Worm (Caenorhabditis elegans): ENCODE data around the gene C44F1.1.

C44F1.1 gene

ce11 chrIII:3801379-3801894, 36.1 kb upstream of the C44F1.1 start (continued):
- TF ChIP-seq hpl-2 (GFP tag; optimal IDR thresholded peaks at IDR 0.05) (peak; percentile 87), efl-1 (optimal IDR thresholded peaks at IDR 0.05) (peak; percentile 89 to 93), efl-1 (GFP tag; optimal IDR thresholded peaks at IDR 0.05 in 1 of 2) (peak; percentile 71 to 96), zip-4 (GFP tag; optimal IDR thresholded peaks at IDR 0.05) (peak; percentile 73), elt-2 (tag; optimal IDR thresholded peaks at IDR 0.05) (peak; percentile 62), vab-15 (tag; optimal IDR thresholded peaks at IDR 0.05) (no peak), sox-4 (tag; optimal IDR thresholded peaks at IDR 0.05) (peak; percentile 79), nhr-76 (tag; optimal IDR thresholded peaks at IDR 0.05) (no peak), lsy-2 (tag; optimal IDR thresholded peaks at IDR 0.05) (peak; percentile 94 to 96), dpl-1 (GFP tag; optimal IDR thresholded peaks at IDR 0.05) (peak; percentile 71 to 75 (median 74)), isw-1 (GFP tag; IDR thresholded peaks at IDR 0.05) (peak; percentile 90), snpc-4 (tag; optimal IDR thresholded peaks at IDR 0.05) (peak; percentile 78), unc-30 (tag; optimal IDR thresholded peaks at IDR 0.05) (no peak), ceh-8 (GFP tag; optimal IDR thresholded peaks at IDR 0.05) (peak; percentile 89), pax-3 (tag; optimal IDR thresholded peaks at IDR 0.05) (peak; percentile 93), ets-5 (GFP tag; IDR thresholded peaks at IDR 0.05) (no peak), ama-1 (optimal IDR thresholded peaks at IDR 0.05) (peak; percentile 58), unc-86 (tag; optimal IDR thresholded peaks at IDR 0.05) (peak; percentile 97), tbx-2 (tag; optimal IDR thresholded peaks at IDR 0.05) (peak; percentile 99), lir-3 (tag; optimal IDR thresholded peaks at IDR 0.05; ENCODE audit: poor library complexity) (peak; percentile 90), mdl-1 (tag; optimal IDR thresholded peaks at IDR 0.05) (peak; percentile 96 to 100), unc-130 (tag; optimal IDR thresholded peaks at IDR 0.05) (peak; percentile 91), nhr-84 (tag; optimal IDR thresholded peaks at IDR 0.05) (no peak), jun-1 (tag; optimal IDR thresholded peaks at IDR 0.05) (peak; percentile 94), blmp-1 (tag; optimal IDR thresholded peaks at IDR 0.05) (peak; percentile 89), nhr-12 (tag; optimal IDR thresholded peaks at IDR 0.05) (peak; percentile 45), ces-1 (GFP tag; optimal IDR thresholded peaks at IDR 0.05) (no peak), rnt-1 (tag; optimal IDR thresholded peaks at IDR 0.05) (peak; percentile 92), efl-3 (GFP tag; optimal IDR thresholded peaks at IDR 0.05) (no peak), fos-1 (tag; optimal IDR thresholded peaks at IDR 0.05) (peak; percentile 96), swsn-7 (tag; optimal IDR thresholded peaks at IDR 0.05) (peak; percentile 97), mep-1 (tag; optimal IDR thresholded peaks at IDR 0.05) (peak; percentile 95), egl-13 (tag; optimal IDR thresholded peaks at IDR 0.05) (peak; percentile 83), ztf-4 (tag; optimal IDR thresholded peaks at IDR 0.05) (peak; percentile 97), mab-9 (GFP tag; IDR thresholded peaks at IDR 0.05) (peak; percentile 82), aly-2 (tag; optimal IDR thresholded peaks at IDR 0.05) (peak; percentile 74), F16B12.6 (tag; optimal IDR thresholded peaks at IDR 0.05) (peak; percentile 51), grh-1 (GFP tag; IDR thresholded peaks at IDR 0.05) (peak; percentile 90), irx-1 (tag; optimal IDR thresholded peaks at IDR 0.05) (peak; percentile 90), unc-98 (GFP tag; IDR thresholded peaks at IDR 0.05) (no peak), Y116A8C.19 (tag; optimal IDR thresholded peaks at IDR 0.05; ENCODE audit: borderline replicate concordance) (no peak), egl-27 (tag; optimal IDR thresholded peaks at IDR 0.05) (peak; percentile 93 to 96), zag-1 (tag; optimal IDR thresholded peaks at IDR 0.05) (peak; percentile 86), C16A3.4 (tag; optimal IDR thresholded peaks at IDR 0.05) (peak; percentile 91), nhr-77 (tag; optimal IDR thresholded peaks at IDR 0.05) (peak; percentile 97), skn-1 (tag; optimal IDR thresholded peaks at IDR 0.05) (peak; percentile 90), sptf-1 (tag; optimal IDR thresholded peaks at IDR 0.05) (no peak)

Measured in whole organism, L1 larva.